Worm (Caenorhabditis elegans) whole organism, L1 larva: ENCODE data around the gene T13G4.7.

Experiments
- ceh-82 ChIP-seq, 3 experiments: fragments of 150-350 bp in 1 of 3; sonication (generic microtip) in 2 of 3; optimal IDR thresholded peaks; 2 replicates each; lab custom pipeline; 2014 to 2017; ENCODE audit warnings: missing biosample characterization in 3 of 3, missing genetic modification characterization in 3 of 3
- dsc-1 ChIP-seq: sonication (generic microtip); optimal IDR thresholded peaks from 2 replicates; lab custom pipeline; 2016; ENCODE audit warnings: mild to moderate bottlenecking, missing genetic modification characterization, missing compliant biosample characterization
- fkh-10 ChIP-seq: sonication (generic microtip); optimal IDR thresholded peaks from 2 replicates; lab custom pipeline; 2017; ENCODE audit warnings: missing biosample characterization, missing genetic modification reagents, missing genetic modification characterization
- hlh-4 ChIP-seq: sonication (generic microtip); optimal IDR thresholded peaks from 2 replicates; lab custom pipeline; 2016; ENCODE audit warnings: mild to moderate bottlenecking, missing genetic modification characterization, missing compliant biosample characterization
- lin-14 ChIP-seq: fragments of 200-800 bp; sonication (Bioruptor generic); optimal IDR thresholded peaks from 2 replicates; lab custom pipeline; 2018; ENCODE audit warnings: mild to moderate bottlenecking, missing genetic modification characterization, moderate library complexity, missing compliant biosample characterization
- nhr-20 ChIP-seq: sonication (generic microtip); optimal IDR thresholded peaks from 2 replicates; lab custom pipeline; 2016; ENCODE audit warnings: mild to moderate bottlenecking, missing genetic modification characterization, missing compliant biosample characterization
- nhr-237 ChIP-seq: fragments of 150-350 bp; optimal IDR thresholded peaks from 2 replicates; lab custom pipeline; 2014; ENCODE audit warnings: missing biosample characterization, missing genetic modification characterization
- nhr-28 ChIP-seq: fragments of 150-350 bp; optimal IDR thresholded peaks from 2 replicates; lab custom pipeline; 2014; ENCODE audit warnings: missing biosample characterization, missing genetic modification characterization
- pax-3 ChIP-seq: fragments of 200-800 bp; sonication (Bioruptor generic); optimal IDR thresholded peaks from 2 replicates; lab custom pipeline; 2018; ENCODE audit warnings: mild to moderate bottlenecking, missing genetic modification characterization, moderate library complexity, missing compliant biosample characterization
- snpc-4 ChIP-seq: fragments of 150-350 bp; optimal IDR thresholded peaks from 2 replicates; lab custom pipeline; 2014; ENCODE audit warnings: missing biosample characterization, missing genetic modification characterization
- sox-4 ChIP-seq: sonication (generic microtip); optimal IDR thresholded peaks from 2 replicates; lab custom pipeline; 2016; ENCODE audit warnings: missing genetic modification characterization, missing compliant biosample characterization
- tbx-2 ChIP-seq: sonication (generic microtip); optimal IDR thresholded peaks from 2 replicates; lab custom pipeline; 2016; ENCODE audit warnings: missing genetic modification characterization, missing compliant biosample characterization
- unc-62 ChIP-seq: fragments of 150-350 bp; optimal IDR thresholded peaks from 2 replicates; lab custom pipeline; 2014; ENCODE audit warnings: missing biosample characterization, missing genetic modification reagents, missing genetic modification characterization

- TF ChIP-seq unc-62 (GFP tag; lab: Kevin White, UChicago) (no peak), sox-4 (no peak), snpc-4 (tag; lab: Kevin White, UChicago) (no peak), nhr-28 (tag; lab: Kevin White, UChicago) (no peak), pax-3 (tag; lab: Kevin White, UChicago) (no peak), tbx-2 (tag; lab: Kevin White, UChicago) (no peak), lin-14 (GFP tag; lab: Kevin White, UChicago) (no peak), nhr-20 (tag; lab: Kevin White, UChicago) (no peak), dsc-1 (tag; lab: Kevin White, UChicago) (no peak), ceh-82 (tag; optimal IDR thresholded peaks at IDR 0.05; lab: Kevin White, UChicago) (no peak), nhr-237 (tag; lab: Kevin White, UChicago) (no peak), fkh-10 (GFP tag; lab: Kevin White, UChicago) (no peak), hlh-4 (no peak)
These were observed 21.9 kb downstream of the T13G4.7 start for ce11 chrX:1183985-1184384.
